Worm (Caenorhabditis elegans) whole organism, young adult: ENCODE data around the gene F57B9.8.

ENCODE experiments used
- B0261.1 ChIP-seq: sonication (generic microtip); optimal IDR thresholded peaks from 2 replicates; lab custom pipeline; 2016; ENCODE audit warnings: mild to moderate bottlenecking, missing genetic modification characterization, moderate library complexity, missing compliant biosample characterization
- D2030.7 ChIP-seq: fragments of 200-800 bp; sonication (Bioruptor generic); IDR thresholded peaks from 2 replicates; pipeline ENCODE4 v1.3.6; 2022; ENCODE audit warnings: missing genetic modification reagents, missing genetic modification characterization, missing compliant biosample characterization
- F10E7.11 ChIP-seq: sonication (generic microtip); optimal IDR thresholded peaks from 2 replicates; lab custom pipeline; 2017; ENCODE audit warnings: mild to moderate bottlenecking, missing genetic modification characterization, moderate library complexity, missing compliant biosample characterization
- F22D6.2 ChIP-seq: sonication (generic microtip); optimal IDR thresholded peaks from 2 replicates; lab custom pipeline; 2016; ENCODE audit warnings: mild to moderate bottlenecking, missing genetic modification characterization, missing compliant biosample characterization
- F37B4.10 ChIP-seq: fragments of 200-800 bp; sonication (Bioruptor generic); IDR thresholded peaks from 2 replicates; pipeline ENCODE4 v1.3.6; 2022; ENCODE audit warnings: missing genetic modification characterization, missing compliant biosample characterization
- F57C9.4 ChIP-seq: sonication (generic microtip); optimal IDR thresholded peaks from 2 replicates; lab custom pipeline; 2017; ENCODE audit warnings: mild to moderate bottlenecking, missing genetic modification characterization, missing compliant biosample characterization
- K11D2.4 ChIP-seq: fragments of 200-800 bp; sonication (Bioruptor generic); IDR thresholded peaks from 2 replicates; pipeline ENCODE4 v1.3.6; 2022; ENCODE audit warnings: missing genetic modification reagents, missing genetic modification characterization, missing compliant biosample characterization
- K12H6.12 ChIP-seq: fragments of 200-800 bp; sonication (Bioruptor generic); optimal IDR thresholded peaks from 2 replicates; lab custom pipeline; 2018; ENCODE audit warnings: mild to moderate bottlenecking, missing genetic modification characterization, missing compliant biosample characterization
- T07F8.4 ChIP-seq: sonication (generic microtip); optimal IDR thresholded peaks from 2 replicates; lab custom pipeline; 2016; ENCODE audit warnings: mild to moderate bottlenecking, missing genetic modification characterization, moderate library complexity, missing compliant biosample characterization
- Y53G8AR.9 ChIP-seq: fragments of 200-800 bp; sonication (Bioruptor generic); conservative IDR thresholded peaks from 2 replicates; pipeline ENCODE4 v1.3.6; 2022; ENCODE audit warnings: missing genetic modification reagents, missing genetic modification characterization, missing compliant biosample characterization
- Y95B8A.8 ChIP-seq: fragments of 200-800 bp; sonication (Bioruptor generic); IDR thresholded peaks from 2 replicates; pipeline ENCODE4 v1.3.6; 2022; ENCODE audit warnings: missing genetic modification reagents, missing genetic modification characterization, missing compliant biosample characterization
- ZK185.1 ChIP-seq: sonication (generic microtip); optimal IDR thresholded peaks from 2 replicates; lab custom pipeline; 2016; ENCODE audit warnings: mild to moderate bottlenecking, missing genetic modification characterization, missing compliant biosample characterization; ENCODE audit not compliant: poor library complexity, severe bottlenecking
- bed-1 ChIP-seq: fragments of 200-800 bp; sonication (Bioruptor generic); IDR thresholded peaks from 2 replicates; pipeline ENCODE4 v1.3.6; 2022; ENCODE audit warnings: missing genetic modification reagents, missing genetic modification characterization, missing compliant biosample characterization
- ccch-3 ChIP-seq: fragments of 200-800 bp; sonication (Bioruptor generic); optimal IDR thresholded peaks from 2 replicates; lab custom pipeline; 2018; ENCODE audit warnings: mild to moderate bottlenecking, missing genetic modification characterization, missing compliant biosample characterization
- cebp-1 ChIP-seq, 2 experiments: fragments of 200-800 bp in 1 of 2; sonication (Bioruptor generic) in 1 of 2; sonication (generic microtip) in 1 of 2; IDR thresholded peaks in 1 of 2; optimal IDR thresholded peaks in 1 of 2; 2 replicates each; pipeline versions ENCODE4 v1.3.6 to Lab custom; 2017 to 2022; ENCODE audit warnings: missing compliant biosample characterization in 2 of 2, missing genetic modification characterization in 2 of 2, mild to moderate bottlenecking in 1 of 2, missing genetic modification reagents in 1 of 2, moderate library complexity in 1 of 2
- cebp-2 ChIP-seq: fragments of 200-800 bp; sonication (Bioruptor generic); IDR thresholded peaks from 2 replicates; pipeline ENCODE4 v1.3.6; 2022; ENCODE audit warnings: missing genetic modification characterization, missing compliant biosample characterization
- ceh-40 ChIP-seq: fragments of 200-800 bp; sonication (Bioruptor generic); IDR thresholded peaks from 2 replicates; pipeline ENCODE4 v1.3.6; 2022; ENCODE audit warnings: missing genetic modification characterization, missing compliant biosample characterization
- dpff-1 ChIP-seq: sonication (generic microtip); optimal IDR thresholded peaks from 2 replicates; lab custom pipeline; 2017; ENCODE audit warnings: mild to moderate bottlenecking, missing genetic modification characterization, missing compliant biosample characterization
- dpl-1 ChIP-seq: fragments of 150-350 bp; optimal IDR thresholded peaks from 2 replicates; lab custom pipeline; 2014; ENCODE audit warnings: missing biosample characterization, missing genetic modification reagents, missing genetic modification characterization
- ekl-4 ChIP-seq: fragments of 200-800 bp; sonication (Bioruptor generic); IDR thresholded peaks from 2 replicates; pipeline ENCODE4 v1.3.6; 2022; ENCODE audit warnings: missing genetic modification reagents, missing genetic modification characterization, missing compliant biosample characterization
- ets-4 ChIP-seq: fragments of 200-800 bp; sonication (Bioruptor generic); optimal IDR thresholded peaks from 2 replicates; lab custom pipeline; 2018; ENCODE audit warnings: mild to moderate bottlenecking, missing genetic modification characterization, missing compliant biosample characterization
- hlh-26 ChIP-seq: fragments of 200-800 bp; sonication (Bioruptor generic); conservative IDR thresholded peaks from 2 replicates; pipeline ENCODE4 v1.3.6; 2022; ENCODE audit warnings: missing genetic modification reagents, missing genetic modification characterization, missing compliant biosample characterization
- hmg-1.2 ChIP-seq: fragments of 200-800 bp; sonication (Bioruptor generic); IDR thresholded peaks from 2 replicates; pipeline ENCODE4 v1.3.6; 2022; ENCODE audit warnings: missing genetic modification reagents, missing genetic modification characterization, missing compliant biosample characterization
- hmg-20 ChIP-seq: fragments of 200-800 bp; sonication (Bioruptor generic); IDR thresholded peaks from 2 replicates; pipeline ENCODE4 v1.3.6; 2022; ENCODE audit warnings: missing genetic modification reagents, missing genetic modification characterization, missing compliant biosample characterization
- hrde-1 ChIP-seq: sonication (generic microtip); optimal IDR thresholded peaks from 2 replicates; lab custom pipeline; 2016; ENCODE audit warnings: missing genetic modification characterization, mild to moderate bottlenecking, missing compliant biosample characterization, moderate library complexity, missing genotype, missing genetic modification reagents, borderline replicate concordance
- hsf-1 ChIP-seq: fragments of 200-800 bp; sonication (Bioruptor generic); IDR thresholded peaks from 2 replicates; pipeline ENCODE4 v1.3.6; 2022; ENCODE audit warnings: missing genetic modification reagents, missing genetic modification characterization, missing compliant biosample characterization
- let-607 ChIP-seq, 2 experiments: fragments of 200-800 bp in 1 of 2; sonication (Bioruptor generic) in 1 of 2; sonication (generic microtip) in 1 of 2; optimal IDR thresholded peaks; 2 replicates each; lab custom pipeline; 2016 to 2018; ENCODE audit warnings: mild to moderate bottlenecking in 2 of 2, missing compliant biosample characterization in 2 of 2, missing genetic modification characterization in 2 of 2, moderate library complexity in 2 of 2, missing genotype in 1 of 2
- lin-40 ChIP-seq: sonication (generic microtip); optimal IDR thresholded peaks from 2 replicates; lab custom pipeline; 2016; ENCODE audit warnings: missing genetic modification characterization, mild to moderate bottlenecking, missing compliant biosample characterization, missing genotype, missing genetic modification reagents
- lin-54 ChIP-seq: fragments of 200-800 bp; sonication (Bioruptor generic); optimal IDR thresholded peaks from 2 replicates; lab custom pipeline; 2018; ENCODE audit warnings: mild to moderate bottlenecking, missing genetic modification characterization, missing compliant biosample characterization
- lsy-27 ChIP-seq: sonication (generic microtip); optimal IDR thresholded peaks from 2 replicates; lab custom pipeline; 2017; ENCODE audit warnings: missing genetic modification characterization, mild to moderate bottlenecking, missing compliant biosample characterization, antibody characterized with exemption, missing genotype, borderline replicate concordance; ENCODE audit not compliant: insufficient read depth
- nfyb-1 ChIP-seq: fragments of 200-800 bp; sonication (Bioruptor generic); IDR thresholded peaks from 2 replicates; pipeline ENCODE4 v1.3.6; 2022; ENCODE audit warnings: missing genetic modification reagents, missing genetic modification characterization, missing compliant biosample characterization
- nhr-120 ChIP-seq: fragments of 200-800 bp; sonication (Bioruptor generic); IDR thresholded peaks from 2 replicates; pipeline ENCODE4 v1.3.6; 2022; ENCODE audit warnings: missing genetic modification characterization, missing compliant biosample characterization
- nhr-80 ChIP-seq: sonication (generic microtip); optimal IDR thresholded peaks from 2 replicates; lab custom pipeline; 2016; ENCODE audit warnings: missing genetic modification characterization, missing compliant biosample characterization
- pha-4 ChIP-seq: fragments of 150-350 bp; sonication (generic microtip); optimal IDR thresholded peaks from 2 replicates; lab custom pipeline; 2014; ENCODE audit warnings: missing biosample characterization, missing genetic modification reagents, missing genetic modification characterization
- repo-1 ChIP-seq: sonication (generic microtip); optimal IDR thresholded peaks from 2 replicates; lab custom pipeline; 2017; ENCODE audit warnings: mild to moderate bottlenecking, missing genetic modification characterization, missing compliant biosample characterization
- snpc-3.4 ChIP-seq: sonication (generic microtip); optimal IDR thresholded peaks from 2 replicates; lab custom pipeline; 2017; ENCODE audit warnings: missing genetic modification characterization, mild to moderate bottlenecking, missing compliant biosample characterization, antibody characterized with exemption, moderate library complexity, missing genotype, missing genetic modification reagents
- somi-1 ChIP-seq: fragments of 200-800 bp; sonication (Bioruptor generic); optimal IDR thresholded peaks from 2 replicates; lab custom pipeline; 2018; ENCODE audit warnings: mild to moderate bottlenecking, missing genetic modification characterization, missing compliant biosample characterization
- tbp1 ChIP-seq: fragments of 200-800 bp; sonication (Bioruptor generic); optimal IDR thresholded peaks from 2 replicates; lab custom pipeline; 2018; ENCODE audit warnings: mild to moderate bottlenecking, missing genetic modification characterization, missing compliant biosample characterization
- ztf-18 ChIP-seq: sonication (generic microtip); optimal IDR thresholded peaks from 2 replicates; lab custom pipeline; 2016; ENCODE audit warnings: missing genotype, mild to moderate bottlenecking, missing genetic modification characterization, missing compliant biosample characterization
- ztf-26 ChIP-seq: sonication (generic microtip); optimal IDR thresholded peaks from 2 replicates; lab custom pipeline; 2017; ENCODE audit warnings: missing genetic modification characterization, missing compliant biosample characterization

The F57B9.8 gene

ce11 chrIII:6903056-6903977 lies 31.8 kb downstream of the F57B9.8 start, which contains the start of the genes brc-2 and T07E3.3:
Gene brc-2 (minus strand): TSS chrIII:6903106.
Gene T07E3.3 (plus strand): TSS chrIII:6903877.
- TF ChIP-seq dpl-1 (GFP tag; lab: Kevin White, UChicago) (no peak), dpff-1 (tag; lab: Kevin White, UChicago) (no peak), nhr-80 (tag; lab: Kevin White, UChicago) (peak; percentile 51), cebp-1 (GFP tag; IDR thresholded peaks at IDR 0.05; lab: Robert Waterston, UW) (no peak), cebp-1 (tag; optimal IDR thresholded peaks at IDR 0.05; lab: Kevin White, UChicago) (peak; percentile 40)

- peak; percentile 36 for TF ChIP-seq repo-1 (tag; lab: Kevin White, UChicago)
- no peak for TF ChIP-seq hlh-26 (GFP tag; lab: Robert Waterston, UW)
Observed at ce11 chrIII:6900609-6901008, 34.5 kb downstream of the F57B9.8 start.

ce11 chrIII:6898518-6898917 lies 36.6 kb downstream of the F57B9.8 start:
- TF ChIP-seq ekl-4 (GFP tag; lab: Robert Waterston, UW) (no peak), K11D2.4 (peak; percentile 33; the same call in 1 of the 2 replicates), pha-4 (no peak), cebp-1 (GFP tag; IDR thresholded peaks at IDR 0.05; lab: Robert Waterston, UW) (no peak), cebp-1 (tag; optimal IDR thresholded peaks at IDR 0.05; lab: Kevin White, UChicago) (peak; percentile 15), cebp-2 (no peak), somi-1 (GFP tag; lab: Kevin White, UChicago) (peak; percentile 60), F22D6.2 (no peak), K12H6.12 (tag; lab: Kevin White, UChicago) (no peak), ztf-18 (tag; lab: Kevin White, UChicago) (no peak), nhr-120 (GFP tag; lab: Robert Waterston, UW) (no peak), hrde-1 (tag; lab: Kevin White, UChicago) (no peak), ztf-26 (peak; percentile 43), hmg-1.2 (no peak), B0261.1 (tag; lab: Kevin White, UChicago) (no peak), Y53G8AR.9 (GFP tag; lab: Robert Waterston, UW) (0 out of 2 replicates have a peak, but pooled peaks have one; percentile 8), lin-40 (peak; percentile 13), hmg-20 (GFP tag; lab: Robert Waterston, UW) (no peak), ZK185.1 (no peak), D2030.7 (no peak), tbp1 (GFP tag; lab: Kevin White, UChicago) (peak; percentile 7), lsy-27 (tag; lab: Kevin White, UChicago) (no peak), ceh-40 (GFP tag; lab: Robert Waterston, UW) (no peak), hsf-1 (GFP tag; lab: Robert Waterston, UW) (no peak)

- TF ChIP-seq let-607 (tag; optimal IDR thresholded peaks at IDR 0.05; lab: Kevin White, UChicago): no peak
- no peak for TF ChIP-seq hsf-1 (GFP tag; lab: Robert Waterston, UW)
- TF ChIP-seq T07F8.4 (tag; lab: Kevin White, UChicago): no peak
- peak; percentile 28 for TF ChIP-seq K12H6.12 (tag; lab: Kevin White, UChicago)
- TF ChIP-seq dpl-1 (GFP tag; lab: Kevin White, UChicago): no peak
- TF ChIP-seq ets-4 (GFP tag; lab: Kevin White, UChicago): no peak
- no peak for TF ChIP-seq snpc-3.4
- TF ChIP-seq cebp-2: no peak
- peak; percentile 45 for TF ChIP-seq pha-4
- no peak for TF ChIP-seq F37B4.10 (GFP tag; lab: Robert Waterston, UW)
- TF ChIP-seq bed-1 (GFP tag; lab: Robert Waterston, UW): no peak
- TF ChIP-seq nhr-80 (tag; lab: Kevin White, UChicago): peak; percentile 35
- TF ChIP-seq nfyb-1 (GFP tag; lab: Robert Waterston, UW): peak; percentile 33; the same call in 1 of the 2 replicates
- no peak for TF ChIP-seq D2030.7
- TF ChIP-seq ccch-3 (GFP tag; lab: Kevin White, UChicago): no peak
- no peak for TF ChIP-seq F10E7.11 (tag; lab: Kevin White, UChicago)
- TF ChIP-seq Y95B8A.8: no peak
- TF ChIP-seq F57C9.4: no peak
- TF ChIP-seq ztf-18 (tag; lab: Kevin White, UChicago): no peak
- no peak for TF ChIP-seq lin-54
Observed at ce11 chrIII:6897587-6898064, 37.5 kb downstream of the F57B9.8 start, which contains the start of gene T07E3.4. Gene T07E3.4 (plus strand): TSS chrIII:6898014.
